Worm (Caenorhabditis elegans) whole organism, young adult: ENCODE results near the gene F53C3.1.

ENCODE experiments used
- C17E4.6 ChIP-seq: fragments of 200-800 bp; sonication (Bioruptor generic); IDR thresholded peaks from 2 replicates; pipeline ENCODE4 v1.3.6; 2022; ENCODE audit warnings: missing genetic modification reagents, missing genetic modification characterization, missing compliant biosample characterization
- D2030.7 ChIP-seq: fragments of 200-800 bp; sonication (Bioruptor generic); IDR thresholded peaks from 2 replicates; pipeline ENCODE4 v1.3.6; 2022; ENCODE audit warnings: missing genetic modification reagents, missing genetic modification characterization, missing compliant biosample characterization
- F55B11.4 ChIP-seq: sonication (generic microtip); optimal IDR thresholded peaks from 2 replicates; lab custom pipeline; 2016; ENCODE audit warnings: missing compliant biosample characterization, missing genetic modification characterization, borderline replicate concordance; ENCODE audit not compliant: insufficient read depth
- T07F8.4 ChIP-seq: sonication (generic microtip); optimal IDR thresholded peaks from 2 replicates; lab custom pipeline; 2016; ENCODE audit warnings: mild to moderate bottlenecking, missing genetic modification characterization, moderate library complexity, missing compliant biosample characterization
- T26A5.8 ChIP-seq: sonication (generic microtip); optimal IDR thresholded peaks from 2 replicates; lab custom pipeline; 2016; ENCODE audit warnings: missing genetic modification characterization, missing compliant biosample characterization
- akir-1 ChIP-seq: fragments of 200-800 bp; sonication (Bioruptor generic); optimal IDR thresholded peaks from 2 replicates; lab custom pipeline; 2018; ENCODE audit warnings: mild to moderate bottlenecking, missing genetic modification characterization, moderate library complexity, missing compliant biosample characterization
- attf-3 ChIP-seq: fragments of 200-800 bp; sonication (Bioruptor generic); conservative IDR thresholded peaks from 2 replicates; pipeline ENCODE4 v1.3.6; 2022; ENCODE audit warnings: missing genetic modification reagents, missing genetic modification characterization, missing compliant biosample characterization
- attf-5 ChIP-seq: fragments of 200-800 bp; sonication (Bioruptor generic); optimal IDR thresholded peaks from 2 replicates; lab custom pipeline; 2018; ENCODE audit warnings: mild to moderate bottlenecking, missing genetic modification characterization, missing compliant biosample characterization
- ccch-3 ChIP-seq: fragments of 200-800 bp; sonication (Bioruptor generic); optimal IDR thresholded peaks from 2 replicates; lab custom pipeline; 2018; ENCODE audit warnings: mild to moderate bottlenecking, missing genetic modification characterization, missing compliant biosample characterization
- ceh-100 ChIP-seq: fragments of 200-800 bp; sonication (Bioruptor generic); IDR thresholded peaks from 2 replicates; pipeline ENCODE4 v1.3.6; 2022; ENCODE audit warnings: missing genetic modification reagents, missing genetic modification characterization, missing compliant biosample characterization
- ceh-79 ChIP-seq: sonication (generic microtip); optimal IDR thresholded peaks from 2 replicates; lab custom pipeline; 2017; ENCODE audit warnings: mild to moderate bottlenecking, missing genetic modification characterization, missing compliant biosample characterization
- egl-44 ChIP-seq: fragments of 200-800 bp; sonication (Bioruptor generic); IDR thresholded peaks from 2 replicates; pipeline ENCODE4 v1.3.6; 2022; ENCODE audit warnings: missing genetic modification reagents, missing genetic modification characterization, missing compliant biosample characterization
- egrh-3 ChIP-seq: fragments of 200-800 bp; sonication (Bioruptor generic); IDR thresholded peaks from 2 replicates; pipeline ENCODE4 v1.3.6; 2022; ENCODE audit warnings: missing genetic modification reagents, missing genetic modification characterization, missing compliant biosample characterization
- lin-26 ChIP-seq: fragments of 200-800 bp; sonication (Bioruptor generic); IDR thresholded peaks from 2 replicates; pipeline ENCODE4 v1.3.6; 2022; ENCODE audit warnings: missing genetic modification reagents, missing genetic modification characterization, missing compliant biosample characterization
- lir-1 ChIP-seq: fragments of 200-800 bp; sonication (Bioruptor generic); conservative IDR thresholded peaks from 2 replicates; pipeline ENCODE4 v1.3.6; 2022; ENCODE audit warnings: missing genetic modification reagents, missing genetic modification characterization, missing compliant biosample characterization
- lsl-1 ChIP-seq: fragments of 200-800 bp; sonication (Bioruptor generic); optimal IDR thresholded peaks from 2 replicates; lab custom pipeline; 2018; ENCODE audit warnings: mild to moderate bottlenecking, missing genetic modification characterization, moderate library complexity, missing compliant biosample characterization
- lsy-27 ChIP-seq: sonication (generic microtip); optimal IDR thresholded peaks from 2 replicates; lab custom pipeline; 2017; ENCODE audit warnings: missing genetic modification characterization, mild to moderate bottlenecking, missing compliant biosample characterization, antibody characterized with exemption, missing genotype, borderline replicate concordance; ENCODE audit not compliant: insufficient read depth
- mel-28 ChIP-seq: sonication (generic microtip); optimal IDR thresholded peaks from 2 replicates; lab custom pipeline; 2016; ENCODE audit warnings: borderline replicate concordance, mild to moderate bottlenecking, missing genetic modification characterization, missing compliant biosample characterization
- mes-4 ChIP-seq: sonication (generic microtip); optimal IDR thresholded peaks from 2 replicates; lab custom pipeline; 2016; ENCODE audit warnings: missing genotype, missing genetic modification characterization, missing compliant biosample characterization
- mxl-1 ChIP-seq: sonication (generic microtip); optimal IDR thresholded peaks from 2 replicates; lab custom pipeline; 2016; ENCODE audit warnings: missing genetic modification characterization, missing compliant biosample characterization
- pbrm-1 ChIP-seq: fragments of 200-800 bp; sonication (Bioruptor generic); IDR thresholded peaks from 2 replicates; pipeline ENCODE4 v1.3.6; 2022; ENCODE audit warnings: missing genetic modification reagents, missing genetic modification characterization, missing compliant biosample characterization
- pha-4 ChIP-seq: fragments of 150-350 bp; sonication (generic microtip); optimal IDR thresholded peaks from 2 replicates; lab custom pipeline; 2014; ENCODE audit warnings: missing biosample characterization, missing genetic modification reagents, missing genetic modification characterization
- rec-8 ChIP-seq, 2 experiments: sonication (generic microtip); optimal IDR thresholded peaks; 2 replicates each; lab custom pipeline; 2016; ENCODE audit warnings: mild to moderate bottlenecking in 2 of 2, missing genetic modification characterization in 2 of 2, missing genetic modification reagents in 2 of 2, missing genotype in 2 of 2, missing biosample characterization in 1 of 2, missing compliant biosample characterization in 1 of 2, moderate library complexity in 1 of 2
- repo-1 ChIP-seq: sonication (generic microtip); optimal IDR thresholded peaks from 2 replicates; lab custom pipeline; 2017; ENCODE audit warnings: mild to moderate bottlenecking, missing genetic modification characterization, missing compliant biosample characterization
- snpc-3.4 ChIP-seq: sonication (generic microtip); optimal IDR thresholded peaks from 2 replicates; lab custom pipeline; 2017; ENCODE audit warnings: missing genetic modification characterization, mild to moderate bottlenecking, missing compliant biosample characterization, antibody characterized with exemption, moderate library complexity, missing genotype, missing genetic modification reagents
- sptf-2 ChIP-seq: fragments of 200-800 bp; sonication (Bioruptor generic); optimal IDR thresholded peaks from 2 replicates; lab custom pipeline; 2018; ENCODE audit warnings: mild to moderate bottlenecking, missing genetic modification characterization, missing compliant biosample characterization
- tbx-9 ChIP-seq: sonication (generic microtip); optimal IDR thresholded peaks from 2 replicates; lab custom pipeline; 2016; ENCODE audit warnings: borderline replicate concordance, missing genetic modification characterization, inconsistent platforms, missing compliant biosample characterization
- tlf-1 ChIP-seq: fragments of 200-800 bp; sonication (Bioruptor generic); optimal IDR thresholded peaks from 2 replicates; lab custom pipeline; 2018; ENCODE audit warnings: mild to moderate bottlenecking, missing genetic modification characterization, missing compliant biosample characterization
- unc-62 ChIP-seq: fragments of 150-350 bp; optimal IDR thresholded peaks from 2 replicates; lab custom pipeline; 2014; ENCODE audit warnings: missing biosample characterization, missing genetic modification reagents, missing genetic modification characterization
- xnd-1 ChIP-seq: sonication (generic microtip); optimal IDR thresholded peaks from 2 replicates; lab custom pipeline; 2016; ENCODE audit warnings: missing genotype, missing genetic modification reagents, missing genetic modification characterization, missing compliant biosample characterization
- zfh-2 ChIP-seq: fragments of 200-800 bp; sonication (Bioruptor generic); conservative IDR thresholded peaks from 2 replicates; pipeline ENCODE4 v1.3.6; 2022; ENCODE audit warnings: missing genetic modification reagents, missing genetic modification characterization, missing compliant biosample characterization
- ztf-18 ChIP-seq: sonication (generic microtip); optimal IDR thresholded peaks from 2 replicates; lab custom pipeline; 2016; ENCODE audit warnings: missing genotype, mild to moderate bottlenecking, missing genetic modification characterization, missing compliant biosample characterization
- ztf-3 ChIP-seq: fragments of 200-800 bp; sonication (Bioruptor generic); optimal IDR thresholded peaks from 2 replicates; lab custom pipeline; 2018; ENCODE audit warnings: mild to moderate bottlenecking, missing genetic modification characterization, missing compliant biosample characterization
- ztf-6 ChIP-seq: fragments of 200-800 bp; sonication (Bioruptor generic); IDR thresholded peaks from 2 replicates; pipeline ENCODE4 v1.3.6; 2022; ENCODE audit warnings: missing genetic modification reagents, missing genetic modification characterization, missing compliant biosample characterization

Gene F53C3.1

ce11 chrII:3897758-3898494, 13.9 kb upstream of the F53C3.1 start, which contains the start of gene F53C3.6 (continued):
- TF ChIP-seq mel-28 (tag; lab: Kevin White, UChicago) (no peak), snpc-3.4 (tag; lab: Kevin White, UChicago) (no peak), ztf-18 (tag; lab: Kevin White, UChicago) (no peak), egl-44 (GFP tag; lab: Robert Waterston, UW) (no peak), attf-5 (GFP tag; lab: Kevin White, UChicago) (peak; percentile 31), F55B11.4 (tag; lab: Kevin White, UChicago) (no peak), xnd-1 (tag; lab: Kevin White, UChicago) (no peak), ztf-6 (GFP tag; lab: Robert Waterston, UW) (no peak), lsy-27 (tag; lab: Kevin White, UChicago) (no peak), zfh-2 (GFP tag; lab: Robert Waterston, UW) (peak; percentile 92), lin-26 (GFP tag; lab: Robert Waterston, UW) (0 out of 2 replicates have a peak, but pooled peaks have one; percentile 40), ccch-3 (GFP tag; lab: Kevin White, UChicago) (no peak), mes-4 (tag; lab: Kevin White, UChicago) (no peak), repo-1 (no peak), T26A5.8 (tag; lab: Kevin White, UChicago) (no peak), unc-62 (GFP tag; lab: Kevin White, UChicago) (peak; percentile 16), C17E4.6 (no peak), lsl-1 (GFP tag; lab: Kevin White, UChicago) (no peak), akir-1 (GFP tag; lab: Kevin White, UChicago) (no peak), D2030.7 (no peak), tbx-9 (tag; lab: Kevin White, UChicago) (no peak), mxl-1 (tag; lab: Kevin White, UChicago) (no peak), ceh-79 (tag; lab: Kevin White, UChicago) (no peak), T07F8.4 (tag; lab: Kevin White, UChicago) (no peak), sptf-2 (GFP tag; lab: Kevin White, UChicago) (no peak), rec-8 (tag; optimal IDR thresholded peaks at IDR 0.05; lab: Kevin White, UChicago) (no peak), tlf-1 (GFP tag; lab: Kevin White, UChicago) (no peak), pbrm-1 (GFP tag; lab: Robert Waterston, UW) (no peak), ztf-3 (GFP tag; lab: Kevin White, UChicago) (no peak)

ce11 chrII:3901108-3901507, 10.7 kb upstream of the F53C3.1 start, which contains the start of gene F53C3.4:
F53C3.4 (plus strand) TSS chrII:3901408.
- TF ChIP-seq xnd-1 (tag; lab: Kevin White, UChicago), result no peak
- TF ChIP-seq ceh-100 (GFP tag; lab: Robert Waterston, UW), result no peak
- no peak for TF ChIP-seq attf-3 (GFP tag; lab: Robert Waterston, UW)
- TF ChIP-seq, all 124 proteins: peak for 0

ce11 chrII:3902798-3903197, 9.0 kb upstream of the F53C3.1 start, which contains the start of gene F53C3.3:
F53C3.3 (plus strand) TSS chrII:3902856.
- TF ChIP-seq egrh-3 (GFP tag; lab: Robert Waterston, UW), result peak; percentile 52; the same call in 1 of the 2 replicates
- no peak for TF ChIP-seq D2030.7
- TF ChIP-seq pha-4 (tag; lab: Kevin White, UChicago), result no peak
- TF ChIP-seq lir-1 (GFP tag; lab: Robert Waterston, UW), result no peak
